Worm (Caenorhabditis elegans) whole organism, late embryonic: Measurements from ENCODE around the gene hex-5.

ENCODE experiments used
- F13H6.1 ChIP-seq: sonication (generic microtip); optimal IDR thresholded peaks from 2 replicates; lab custom pipeline; 2016; ENCODE audit warnings: missing genetic modification characterization, missing compliant biosample characterization
- ceh-30 ChIP-seq: fragments of 150-350 bp; optimal IDR thresholded peaks from 2 replicates; lab custom pipeline; 2014; ENCODE audit warnings: missing biosample characterization, missing genetic modification characterization
- ceh-9 ChIP-seq: sonication (generic microtip); optimal IDR thresholded peaks from 2 replicates; lab custom pipeline; 2016; ENCODE audit warnings: mild to moderate bottlenecking, missing genetic modification characterization, inconsistent platforms, missing compliant biosample characterization
- dmd-4 ChIP-seq: sonication (generic microtip); optimal IDR thresholded peaks from 2 replicates; lab custom pipeline; 2016; ENCODE audit warnings: borderline replicate concordance, missing genetic modification characterization, missing compliant biosample characterization
- dve-1 ChIP-seq: sonication (generic microtip); optimal IDR thresholded peaks from 2 replicates; lab custom pipeline; 2017; ENCODE audit warnings: antibody characterized with exemption, mild to moderate bottlenecking, missing genetic modification characterization, missing compliant biosample characterization
- hlh-13 ChIP-seq: fragments of 200-800 bp; sonication (Bioruptor generic); optimal IDR thresholded peaks from 2 replicates; lab custom pipeline; 2018; ENCODE audit warnings: mild to moderate bottlenecking, missing genetic modification characterization, missing compliant biosample characterization
- hlh-30 ChIP-seq: sonication (generic microtip); optimal IDR thresholded peaks from 2 replicates; lab custom pipeline; 2017; ENCODE audit warnings: antibody characterized with exemption, missing genetic modification characterization, missing compliant biosample characterization; ENCODE audit not compliant: insufficient read depth
- nfya-1 ChIP-seq: sonication (generic microtip); optimal IDR thresholded peaks from 2 replicates; lab custom pipeline; 2017; ENCODE audit warnings: missing genetic modification characterization, mild to moderate bottlenecking, missing compliant biosample characterization, antibody characterized with exemption, moderate library complexity
- pag-3 ChIP-seq: sonication (generic microtip); optimal IDR thresholded peaks from 2 replicates; lab custom pipeline; 2016; ENCODE audit warnings: missing compliant biosample characterization, missing genetic modification characterization, borderline replicate concordance
- pha-4 ChIP-seq: fragments of 150-350 bp; optimal IDR thresholded peaks from 2 replicates; lab custom pipeline; 2018; ENCODE audit warnings: missing biosample characterization, missing genetic modification reagents, missing genetic modification characterization
- sox-2 ChIP-seq: fragments of 200-800 bp; sonication (Bioruptor generic); IDR thresholded peaks from 2 replicates; pipeline ENCODE4 v1.3.6; 2022; ENCODE audit warnings: missing genetic modification reagents, missing genetic modification characterization, missing compliant biosample characterization
- sox-4 ChIP-seq: sonication (generic microtip); optimal IDR thresholded peaks from 2 replicates; lab custom pipeline; 2017; ENCODE audit warnings: mild to moderate bottlenecking, missing genetic modification characterization, inconsistent platforms, missing compliant biosample characterization
- ttx-3 ChIP-seq: sonication (generic microtip); optimal IDR thresholded peaks from 2 replicates; lab custom pipeline; 2016; ENCODE audit warnings: missing genetic modification reagents, missing genetic modification characterization, missing compliant biosample characterization
- unc-86 ChIP-seq: sonication (generic microtip); optimal IDR thresholded peaks from 2 replicates; lab custom pipeline; 2016; ENCODE audit warnings: missing genetic modification characterization, missing compliant biosample characterization

DNA sequence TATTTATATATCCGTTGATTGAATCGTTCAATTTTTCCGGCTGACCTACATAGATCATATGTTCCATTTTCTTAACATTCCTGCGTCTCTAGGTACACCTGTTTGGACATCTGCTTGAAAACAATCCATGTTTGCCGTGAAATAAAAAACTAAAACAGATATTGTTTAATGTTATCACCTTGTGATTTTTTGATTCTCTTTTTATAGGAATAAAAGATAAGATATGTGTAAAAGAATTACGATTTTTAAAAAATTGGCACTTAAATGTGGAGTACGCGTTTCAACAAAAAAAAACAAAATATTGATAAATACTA is 42.3 kb upstream of the hex-5 start:
- TF ChIP-seq ttx-3 (tag; lab: Kevin White, UChicago) (no peak), pag-3 (tag; lab: Kevin White, UChicago) (no peak), unc-86 (tag; lab: Kevin White, UChicago) (no peak), dmd-4 (no peak), sox-4 (tag; lab: Kevin White, UChicago) (no peak), sox-2 (no peak), ceh-30 (tag; lab: Kevin White, UChicago) (no peak), pha-4 (tag; lab: Kevin White, UChicago) (no peak), nfya-1 (tag; lab: Kevin White, UChicago) (no peak), hlh-30 (no peak), F13H6.1 (tag; lab: Kevin White, UChicago) (no peak), ceh-9 (tag; lab: Kevin White, UChicago) (no peak), hlh-13 (GFP tag; lab: Kevin White, UChicago) (no peak), dve-1 (no peak)
